Comparison of ENCODE assay signal across 1 worm cellular context in genomic region chrIII:8319100-8319499, ce11.
A peak's percentile ranks its signal among the peaks of the same experiment; 100 is the strongest.
TF ChIP-seq lines count a peak whose summit lies in the region.

F10E9.11 (minus strand) TSS chrIII:8319260.

TF ChIP-seq in whole organism, L1 larva, 84 proteins besides CTCF, POLR2A, EP300 and RAD21 (continued from another document):
- TF ChIP-seq irx-1 (tag; optimal IDR thresholded peaks at IDR 0.05; lab: Kevin White, UChicago) = peak; percentile 91
- TF ChIP-seq lsy-2 (tag; optimal IDR thresholded peaks at IDR 0.05; lab: Kevin White, UChicago) = peak; percentile 88 to 92
- peak; percentile 92 for TF ChIP-seq tbx-2 (tag; optimal IDR thresholded peaks at IDR 0.05; lab: Kevin White, UChicago)
- TF ChIP-seq nhr-85 (tag; lab: Kevin White, UChicago) = peak; percentile 96
- TF ChIP-seq C16A3.4 (tag; optimal IDR thresholded peaks at IDR 0.05; lab: Kevin White, UChicago) = peak; percentile 81
- no peak for TF ChIP-seq egl-27 (tag; optimal IDR thresholded peaks at IDR 0.05; lab: Kevin White, UChicago)
- TF ChIP-seq nhr-90 (tag; optimal IDR thresholded peaks at IDR 0.05; lab: Kevin White, UChicago; ENCODE audit: poor library complexity) = peak; percentile 93
- no peak for TF ChIP-seq zag-1 (tag; optimal IDR thresholded peaks at IDR 0.05; lab: Kevin White, UChicago)
- TF ChIP-seq ces-1 (GFP tag; optimal IDR thresholded peaks at IDR 0.05; lab: Kevin White, UChicago) = no peak
- no peak for TF ChIP-seq ets-5 (GFP tag; IDR thresholded peaks at IDR 0.05; lab: Robert Waterston, UW)
- peak in 1 of 2 experiments; percentile 62 for TF ChIP-seq mdl-1 (tag; optimal IDR thresholded peaks at IDR 0.05; lab: Kevin White, UChicago)
- TF ChIP-seq ztf-11 (tag; optimal IDR thresholded peaks at IDR 0.05; lab: Kevin White, UChicago) = peak in 1 of 2 experiments; percentile 91
- TF ChIP-seq nhr-11 (tag; optimal IDR thresholded peaks at IDR 0.05; lab: Kevin White, UChicago) = no peak
- no peak for TF ChIP-seq C34B4.2 (tag; optimal IDR thresholded peaks at IDR 0.05; lab: Kevin White, UChicago)
- TF ChIP-seq efl-3 (GFP tag; optimal IDR thresholded peaks at IDR 0.05; lab: Kevin White, UChicago) = no peak
- no peak for TF ChIP-seq hlh-17 (GFP tag; optimal IDR thresholded peaks at IDR 0.05; lab: Kevin White, UChicago; ENCODE audit: borderline replicate concordance)
- TF ChIP-seq pqm-1 (tag; optimal IDR thresholded peaks at IDR 0.05; lab: Kevin White, UChicago) = no peak
- no peak for TF ChIP-seq aly-2 (tag; optimal IDR thresholded peaks at IDR 0.05; lab: Kevin White, UChicago)
- TF ChIP-seq ceh-82 (tag; optimal IDR thresholded peaks at IDR 0.05; lab: Kevin White, UChicago) = peak; percentile 71 to 77 (median 74)
- no peak for TF ChIP-seq alr-1 (tag; optimal IDR thresholded peaks at IDR 0.05; lab: Kevin White, UChicago; ENCODE audit: borderline replicate concordance)
- peak; percentile 91 for TF ChIP-seq sox-4 (tag; optimal IDR thresholded peaks at IDR 0.05; lab: Kevin White, UChicago)
- TF ChIP-seq swsn-7 (tag; optimal IDR thresholded peaks at IDR 0.05; lab: Kevin White, UChicago) = peak; percentile 85
- peak; percentile 76 for TF ChIP-seq skn-1 (tag; optimal IDR thresholded peaks at IDR 0.05; lab: Kevin White, UChicago)
